Fruit fly (Drosophila melanogaster) whole organism, embryonic: Measurements from ENCODE around the gene dsd.

Source experiments
- Awh ChIP-seq: fragments of 200-800 bp; sonication (Bioruptor generic); IDR thresholded peaks from 2 replicates; pipeline ENCODE4, ENCODE4 v1.3.6; 2022; ENCODE audit warnings: missing biosample characterization, missing genetic modification characterization
- B-H2 ChIP-seq: fragments of 200-800 bp; sonication (Bioruptor generic); optimal IDR thresholded peaks from 2 replicates; lab custom pipeline; 2018; ENCODE audit warnings: missing biosample characterization, mild to moderate bottlenecking, missing genetic modification characterization
- Bgb ChIP-seq: fragments of 200-800 bp; sonication (Bioruptor generic); IDR thresholded peaks from 2 replicates; pipeline ENCODE4 v1.3.6; 2022; ENCODE audit warnings: missing biosample characterization, missing genetic modification characterization; ENCODE audit not compliant: partially characterized antibody
- BtbVII ChIP-seq: fragments of 200-800 bp; sonication (Bioruptor generic); optimal IDR thresholded peaks from 3 replicates; lab custom pipeline; 2017; ENCODE audit warnings: missing biosample characterization, mild to moderate bottlenecking, missing genetic modification characterization
- Bteb2 ChIP-seq: fragments of 200-800 bp; sonication (Bioruptor generic); optimal IDR thresholded peaks from 2 replicates; lab custom pipeline; 2016; ENCODE audit warnings: missing biosample characterization, missing genetic modification characterization
- CG10209 ChIP-seq: fragments of 200-800 bp; sonication (Bioruptor generic); optimal IDR thresholded peaks from 3 replicates; lab custom pipeline; 2017; ENCODE audit warnings: missing biosample characterization, mild to moderate bottlenecking, missing genetic modification characterization, missing genetic modification reagents
- CG11456 ChIP-seq: fragments of 200-800 bp; sonication (Bioruptor generic); IDR thresholded peaks from 3 replicates; pipeline ENCODE4 v1.3.6; 2022; ENCODE audit warnings: missing biosample characterization, missing genetic modification characterization
- CG11504 ChIP-seq: fragments of 200-800 bp; sonication (Bioruptor generic); optimal IDR thresholded peaks from 3 replicates; lab custom pipeline; 2019; ENCODE audit warnings: missing biosample characterization, mild to moderate bottlenecking, missing genetic modification characterization, moderate library complexity
- CG12769 ChIP-seq: fragments of 200-800 bp; sonication (Bioruptor generic); optimal IDR thresholded peaks from 2 replicates; lab custom pipeline; 2019; ENCODE audit warnings: missing biosample characterization, mild to moderate bottlenecking, missing genetic modification characterization, moderate library complexity
- CG13775 ChIP-seq: fragments of 200-800 bp; sonication (Bioruptor generic); optimal IDR thresholded peaks from 3 replicates; lab custom pipeline; 2017; ENCODE audit warnings: missing biosample characterization, mild to moderate bottlenecking, missing genetic modification characterization
- CG15073 ChIP-seq: fragments of 200-800 bp; sonication (Bioruptor generic); optimal IDR thresholded peaks from 2 replicates; lab custom pipeline; 2016; ENCODE audit warnings: missing biosample characterization, missing genetic modification characterization
- CG1529 ChIP-seq: fragments of 200-800 bp; sonication (Bioruptor generic); optimal IDR thresholded peaks from 3 replicates; lab custom pipeline; 2018; ENCODE audit warnings: missing biosample characterization, missing genetic modification characterization
- CG2120 ChIP-seq: fragments of 200-800 bp; sonication (Bioruptor generic); optimal IDR thresholded peaks from 3 replicates; lab custom pipeline; 2016; ENCODE audit warnings: missing biosample characterization, missing genetic modification characterization
- CG3065 ChIP-seq: fragments of 200-800 bp; sonication (Bioruptor generic); optimal IDR thresholded peaks from 2 replicates; lab custom pipeline; 2016; ENCODE audit warnings: missing biosample characterization, missing genetic modification characterization
- CG42726 ChIP-seq: fragments of 200-800 bp; sonication (Bioruptor generic); IDR thresholded peaks from 2 replicates; pipeline ENCODE4 v1.3.6; 2022; ENCODE audit warnings: missing biosample characterization, missing genetic modification characterization; ENCODE audit not compliant: partially characterized antibody
- CG6175 ChIP-seq: fragments of 200-800 bp; sonication (Bioruptor generic); IDR thresholded peaks from 3 replicates; pipeline ENCODE4 v1.3.6; 2022; ENCODE audit warnings: missing biosample characterization, missing genetic modification characterization
- CG7928 ChIP-seq: fragments of 200-800 bp; sonication (Bioruptor generic); optimal IDR thresholded peaks from 2 replicates; lab custom pipeline; 2017; ENCODE audit warnings: missing biosample characterization, mild to moderate bottlenecking, missing genetic modification characterization
- CG9797 ChIP-seq: fragments of 200-800 bp; sonication (Bioruptor generic); optimal IDR thresholded peaks from 3 replicates; lab custom pipeline; 2018; ENCODE audit warnings: missing biosample characterization, mild to moderate bottlenecking, missing genetic modification characterization
- CoRest ChIP-seq: fragments of 200-800 bp; sonication (Bioruptor generic); optimal IDR thresholded peaks from 3 replicates; lab custom pipeline; 2018; ENCODE audit warnings: missing biosample characterization, mild to moderate bottlenecking, missing genetic modification characterization, moderate library complexity
- D ChIP-seq, 2 experiments: fragments of 200-800 bp in 1 of 2; fragments of >200 bp in 1 of 2; sonication (Bioruptor generic) in 1 of 2; optimal IDR thresholded peaks; 2 replicates in 1 of 2; 3 replicates in 1 of 2; lab custom pipeline; 2017; ENCODE audit warnings: mild to moderate bottlenecking in 1 of 2, missing biosample characterization in 1 of 2, missing genetic modification characterization in 1 of 2, missing genetic modification reagents in 1 of 2
- D19B ChIP-seq: fragments of 200-800 bp; sonication (Bioruptor generic); optimal IDR thresholded peaks from 2 replicates; lab custom pipeline; 2017; ENCODE audit warnings: missing biosample characterization, mild to moderate bottlenecking, missing genetic modification characterization
- Dref ChIP-seq: fragments of 200-800 bp; sonication (Bioruptor generic); IDR thresholded peaks from 2 replicates; pipeline ENCODE4 v1.3.6; 2022; ENCODE audit warnings: missing biosample characterization, missing genetic modification characterization
- HLH54F ChIP-seq: fragments of 200-800 bp; sonication (Bioruptor generic); optimal IDR thresholded peaks from 3 replicates; lab custom pipeline; 2016; ENCODE audit warnings: missing biosample characterization, missing genetic modification characterization
- HmgZ ChIP-seq: fragments of 200-800 bp; sonication (Bioruptor generic); optimal IDR thresholded peaks from 2 replicates; lab custom pipeline; 2018; ENCODE audit warnings: missing biosample characterization, mild to moderate bottlenecking, missing genetic modification characterization
- Hr39 ChIP-seq: fragments of >200 bp; optimal IDR thresholded peaks from 2 replicates; lab custom pipeline; 2017
- MESR4 ChIP-seq: fragments of 200-800 bp; sonication (Bioruptor generic); optimal IDR thresholded peaks from 2 replicates; lab custom pipeline; 2018; ENCODE audit warnings: missing biosample characterization, mild to moderate bottlenecking, missing genetic modification characterization, moderate library complexity
- Six4 ChIP-seq: fragments of 200-800 bp; sonication (Bioruptor generic); optimal IDR thresholded peaks from 2 replicates; lab custom pipeline; 2016; ENCODE audit warnings: missing biosample characterization, missing genetic modification characterization
- Sry-δ ChIP-seq: fragments of 200-800 bp; sonication (Bioruptor generic); optimal IDR thresholded peaks from 2 replicates; lab custom pipeline; 2016; ENCODE audit warnings: missing biosample characterization, missing genetic modification characterization
- amos ChIP-seq: fragments of 200-800 bp; sonication (Bioruptor generic); IDR thresholded peaks from 2 replicates; pipeline ENCODE4 v1.3.6; 2022; ENCODE audit warnings: missing biosample characterization, missing genetic modification characterization; ENCODE audit not compliant: partially characterized antibody
- aop ChIP-seq: fragments of 200-800 bp; sonication (Bioruptor generic); IDR thresholded peaks from 2 replicates; pipeline ENCODE4 v1.3.6; 2022; ENCODE audit warnings: missing biosample characterization, missing genetic modification characterization
- bab2 ChIP-seq: fragments of 200-800 bp; sonication (Bioruptor generic); optimal IDR thresholded peaks from 2 replicates; lab custom pipeline; 2016; ENCODE audit warnings: missing biosample characterization, missing genetic modification characterization
- bbx ChIP-seq: fragments of 200-800 bp; sonication (Bioruptor generic); IDR thresholded peaks from 2 replicates; pipeline ENCODE4 v1.3.6; 2022; ENCODE audit warnings: missing biosample characterization, missing genetic modification characterization; ENCODE audit not compliant: partially characterized antibody
- br ChIP-seq: fragments of >200 bp; optimal IDR thresholded peaks from 2 replicates; lab custom pipeline; 2017
- chm ChIP-seq: fragments of 200-800 bp; sonication (Bioruptor generic); IDR thresholded peaks from 2 replicates; pipeline ENCODE4 v1.3.6; 2022; ENCODE audit warnings: missing biosample characterization, missing genetic modification characterization
- dm ChIP-seq: fragments of 200-800 bp; sonication (Bioruptor generic); optimal IDR thresholded peaks from 3 replicates; lab custom pipeline; 2016; ENCODE audit warnings: missing biosample characterization, missing genetic modification characterization
- esg ChIP-seq: fragments of 200-800 bp; sonication (Bioruptor generic); conservative IDR thresholded peaks from 2 replicates; pipeline ENCODE4 v1.3.6; 2022; ENCODE audit warnings: missing biosample characterization, missing genetic modification characterization
- gro ChIP-seq: fragments of 200-800 bp; sonication (Bioruptor generic); optimal IDR thresholded peaks from 2 replicates; lab custom pipeline; 2016; ENCODE audit warnings: missing biosample characterization, missing genetic modification characterization
- her ChIP-seq: fragments of 200-800 bp; sonication (Bioruptor generic); optimal IDR thresholded peaks from 2 replicates; lab custom pipeline; 2016; ENCODE audit warnings: missing biosample characterization, missing genetic modification characterization
- hkb ChIP-seq, 2 experiments: fragments of 200-800 bp in 1 of 2; fragments of >200 bp in 1 of 2; sonication (Bioruptor generic) in 1 of 2; IDR thresholded peaks in 1 of 2; optimal IDR thresholded peaks in 1 of 2; 2 replicates each; pipeline versions ENCODE4 v1.3.6 to Lab custom; 2017 to 2022; ENCODE audit warnings: missing biosample characterization in 1 of 2, missing genetic modification characterization in 1 of 2
- kay ChIP-seq: fragments of 200-800 bp; sonication (Bioruptor generic); optimal IDR thresholded peaks from 2 replicates; lab custom pipeline; 2016; ENCODE audit warnings: missing biosample characterization, missing genetic modification characterization
- nerfin-2 ChIP-seq: fragments of 200-800 bp; sonication (Bioruptor generic); IDR thresholded peaks from 2 replicates; pipeline ENCODE4 v1.3.6; 2022; ENCODE audit warnings: missing biosample characterization, missing genetic modification characterization; ENCODE audit not compliant: partially characterized antibody
- nom ChIP-seq: fragments of 200-800 bp; sonication (Bioruptor generic); optimal IDR thresholded peaks from 2 replicates; lab custom pipeline; 2017; ENCODE audit warnings: missing biosample characterization, missing genetic modification characterization, mild to moderate bottlenecking, moderate library complexity, missing genetic modification reagents
- pnt ChIP-seq: fragments of 200-800 bp; sonication (Bioruptor generic); optimal IDR thresholded peaks from 3 replicates; lab custom pipeline; 2016; ENCODE audit warnings: missing biosample characterization, missing genetic modification characterization
- psq ChIP-seq: fragments of 200-800 bp; sonication (Bioruptor generic); optimal IDR thresholded peaks from 2 replicates; lab custom pipeline; 2017; ENCODE audit warnings: missing biosample characterization, missing genetic modification characterization
- pum ChIP-seq: fragments of 200-800 bp; sonication (Bioruptor generic); optimal IDR thresholded peaks from 2 replicates; lab custom pipeline; 2016; ENCODE audit warnings: missing biosample characterization, missing genetic modification characterization
- schlank ChIP-seq: fragments of 200-800 bp; sonication (Bioruptor generic); optimal IDR thresholded peaks from 2 replicates; lab custom pipeline; 2018; ENCODE audit warnings: missing biosample characterization, mild to moderate bottlenecking, missing genetic modification characterization
- unc-4 ChIP-seq: fragments of 200-800 bp; sonication (Bioruptor generic); IDR thresholded peaks from 2 replicates; pipeline ENCODE4 v1.3.6; 2022; ENCODE audit warnings: missing biosample characterization, missing genetic modification characterization; ENCODE audit not compliant: partially characterized antibody
- unpg ChIP-seq: fragments of 200-800 bp; sonication (Bioruptor generic); optimal IDR thresholded peaks from 3 replicates; lab custom pipeline; 2018; ENCODE audit warnings: missing biosample characterization, mild to moderate bottlenecking, missing genetic modification characterization, moderate library complexity
- zfh2 ChIP-seq: fragments of 200-800 bp; sonication (Bioruptor generic); optimal IDR thresholded peaks from 2 replicates; lab custom pipeline; 2016; ENCODE audit warnings: missing biosample characterization, missing genetic modification characterization

The dsd gene

dm6 chr3R:27558660-27559319 is 48.4 kb downstream of the dsd start, which contains the start of gene Klp98A (continued):
- no peak for TF ChIP-seq CG3065 (GFP tag; lab: Kevin White, UChicago)
- peak; percentile 68 for TF ChIP-seq HmgZ
- TF ChIP-seq pnt (GFP tag; lab: Kevin White, UChicago) = no peak
- TF ChIP-seq CG15073 = no peak
- no peak for TF ChIP-seq zfh2
- no peak for TF ChIP-seq esg (GFP tag; lab: Robert Waterston, UW)
- no peak for TF ChIP-seq B-H2 (GFP tag; lab: Kevin White, UChicago)
- no peak for TF ChIP-seq hkb (optimal IDR thresholded peaks at IDR 0.05; lab: Kevin White, UChicago)
- no peak for TF ChIP-seq hkb (GFP tag; IDR thresholded peaks at IDR 0.05; lab: Robert Waterston, UW)
- no peak for TF ChIP-seq schlank (tag; lab: Kevin White, UChicago)
- no peak for TF ChIP-seq kay (GFP tag; lab: Kevin White, UChicago)
- no peak for TF ChIP-seq Dref (GFP tag; lab: Robert Waterston, UW)
- TF ChIP-seq CG10209 = no peak
- TF ChIP-seq CG42726 (GFP tag; lab: Robert Waterston, UW) = no peak
- TF ChIP-seq HLH54F (GFP tag; lab: Kevin White, UChicago) = no peak
- no peak for TF ChIP-seq her
- TF ChIP-seq Six4 = no peak
- peak; percentile 24 for TF ChIP-seq unpg
- TF ChIP-seq Awh (GFP tag; lab: Robert Waterston, UW) = no peak
- TF ChIP-seq D (optimal IDR thresholded peaks at IDR 0.05; lab: Kevin White, UChicago) = no peak
- no peak for TF ChIP-seq D (GFP tag; optimal IDR thresholded peaks at IDR 0.05; lab: Kevin White, UChicago)
- TF ChIP-seq CG13775 (GFP tag; lab: Kevin White, UChicago) = peak; percentile 12
- no peak for TF ChIP-seq nerfin-2 (GFP tag; lab: Robert Waterston, UW)
- TF ChIP-seq CG12769 (tag; lab: Kevin White, UChicago) = peak; percentile 31
- TF ChIP-seq Bgb = no peak; the same call in 1 of the 2 replicates
- TF ChIP-seq MESR4 (GFP tag; lab: Kevin White, UChicago) = peak; percentile 65
- TF ChIP-seq Hr39 (lab: Kevin White, UChicago) = no peak
- TF ChIP-seq CG6175 (GFP tag; lab: Robert Waterston, UW) = no peak
- TF ChIP-seq bab2 (GFP tag; lab: Kevin White, UChicago) = no peak
- no peak for TF ChIP-seq CG11504
- TF ChIP-seq nom (GFP tag; lab: Kevin White, UChicago) = peak; percentile 36
- TF ChIP-seq BtbVII (GFP tag; lab: Kevin White, UChicago) = no peak
- TF ChIP-seq pum (GFP tag; lab: Kevin White, UChicago) = no peak
- peak; percentile 31; the same call in 1 of the 2 replicates for TF ChIP-seq bbx (GFP tag; lab: Robert Waterston, UW)
- TF ChIP-seq aop (GFP tag; lab: Robert Waterston, UW) = no peak
- TF ChIP-seq CG7928 (GFP tag; lab: Kevin White, UChicago) = peak; percentile 3
- TF ChIP-seq CG1529 (GFP tag; lab: Kevin White, UChicago) = no peak
- TF ChIP-seq CG2120 (GFP tag; lab: Kevin White, UChicago) = no peak
- TF ChIP-seq amos (GFP tag; lab: Robert Waterston, UW) = peak; percentile 51; the same call in 1 of the 2 replicates
- TF ChIP-seq D19B (GFP tag; lab: Kevin White, UChicago) = no peak
- TF ChIP-seq CoRest = no peak
- peak; percentile 50 for TF ChIP-seq gro (GFP tag; lab: Kevin White, UChicago)
- TF ChIP-seq Sry-δ = peak; percentile 52
- no peak for TF ChIP-seq psq (GFP tag; lab: Kevin White, UChicago)
- no peak for TF ChIP-seq Bteb2 (GFP tag; lab: Kevin White, UChicago)
- peak; percentile 55; the same call in 1 of the 2 replicates for TF ChIP-seq chm (GFP tag; lab: Robert Waterston, UW)
- TF ChIP-seq dm (GFP tag; lab: Kevin White, UChicago) = peak; percentile 1
- TF ChIP-seq CG9797 (GFP tag; lab: Kevin White, UChicago) = peak; percentile 95
- TF ChIP-seq br (lab: Kevin White, UChicago) = no peak
- peak; percentile 28; the same call in 1 of the 2 replicates for TF ChIP-seq unc-4 (GFP tag; lab: Robert Waterston, UW)
- no peak for TF ChIP-seq CG11456 (GFP tag; lab: Robert Waterston, UW)
